Fruit fly (Drosophila melanogaster) whole organism, embryonic: ENCODE measurements around the gene Ns1.
A peak's percentile ranks its signal among the peaks of the same experiment; 100 is the strongest.

ENCODE experiments used
- Adf1 ChIP-seq: fragments of 200-800 bp; sonication (Bioruptor generic); IDR thresholded peaks from 2 replicates; pipeline ENCODE4 v1.3.6; 2022; ENCODE audit warnings: missing biosample characterization, missing genetic modification characterization
- Atf3 ChIP-seq: fragments of 200-800 bp; sonication (Bioruptor generic); optimal IDR thresholded peaks from 3 replicates; lab custom pipeline; 2016; ENCODE audit warnings: missing biosample characterization, missing genetic modification characterization
- CG10267 ChIP-seq: fragments of 200-800 bp; sonication (Bioruptor generic); optimal IDR thresholded peaks from 2 replicates; lab custom pipeline; 2018; ENCODE audit warnings: missing biosample characterization, mild to moderate bottlenecking, missing genetic modification characterization, moderate library complexity
- CG11247 ChIP-seq: fragments of 200-800 bp; sonication (Bioruptor generic); IDR thresholded peaks from 2 replicates; pipeline ENCODE4 v1.3.6; 2022; ENCODE audit warnings: missing biosample characterization, missing genetic modification characterization
- CG12104 ChIP-seq: fragments of 200-800 bp; sonication (Bioruptor generic); optimal IDR thresholded peaks from 3 replicates; lab custom pipeline; 2016; ENCODE audit warnings: missing biosample characterization, missing genetic modification characterization
- CG13624 ChIP-seq: fragments of 200-800 bp; sonication (Bioruptor generic); optimal IDR thresholded peaks from 2 replicates; lab custom pipeline; 2016; ENCODE audit warnings: missing biosample characterization, missing genetic modification characterization
- CG15269 ChIP-seq: fragments of 200-800 bp; sonication (Bioruptor generic); optimal IDR thresholded peaks from 2 replicates; lab custom pipeline; 2018; ENCODE audit warnings: missing biosample characterization, mild to moderate bottlenecking, missing genetic modification characterization, moderate library complexity
- CG16815 ChIP-seq: fragments of 200-800 bp; sonication (Bioruptor generic); optimal IDR thresholded peaks from 3 replicates; lab custom pipeline; 2017; ENCODE audit warnings: missing biosample characterization, mild to moderate bottlenecking, missing genetic modification characterization
- CG16863 ChIP-seq: fragments of 200-800 bp; sonication (Bioruptor generic); optimal IDR thresholded peaks from 3 replicates; lab custom pipeline; 2016; ENCODE audit warnings: missing biosample characterization, missing genetic modification characterization
- CG17359 ChIP-seq: fragments of 200-800 bp; sonication (Bioruptor generic); optimal IDR thresholded peaks from 3 replicates; lab custom pipeline; 2018; ENCODE audit warnings: missing biosample characterization, mild to moderate bottlenecking, missing genetic modification characterization, moderate library complexity
- CG17802 ChIP-seq: fragments of 200-800 bp; sonication (Bioruptor generic); optimal IDR thresholded peaks from 2 replicates; lab custom pipeline; 2018; ENCODE audit warnings: missing biosample characterization, mild to moderate bottlenecking, missing genetic modification characterization, moderate library complexity
- CG2199 ChIP-seq: fragments of 200-800 bp; sonication (Bioruptor generic); IDR thresholded peaks from 3 replicates; pipeline ENCODE4 v1.3.6; 2022; ENCODE audit warnings: missing biosample characterization, missing genetic modification characterization
- CG30020 ChIP-seq: fragments of 200-800 bp; optimal IDR thresholded peaks from 2 replicates; lab custom pipeline; 2019; ENCODE audit warnings: missing biosample characterization, mild to moderate bottlenecking, missing genetic modification characterization, moderate library complexity
- CG31224 ChIP-seq: fragments of 200-800 bp; sonication (Bioruptor generic); IDR thresholded peaks from 2 replicates; pipeline ENCODE4 v1.3.6; 2022; ENCODE audit warnings: missing biosample characterization, missing genetic modification characterization
- CG4617 ChIP-seq: fragments of 200-800 bp; sonication (Bioruptor generic); optimal IDR thresholded peaks from 3 replicates; lab custom pipeline; 2016; ENCODE audit warnings: missing biosample characterization, missing genetic modification characterization, borderline replicate concordance
- CG4730 ChIP-seq: fragments of 200-800 bp; sonication (Bioruptor generic); IDR thresholded peaks from 2 replicates; pipeline ENCODE4 v1.3.6; 2022; ENCODE audit warnings: missing biosample characterization, missing genetic modification characterization
- CG6175 ChIP-seq: fragments of 200-800 bp; sonication (Bioruptor generic); IDR thresholded peaks from 3 replicates; pipeline ENCODE4 v1.3.6; 2022; ENCODE audit warnings: missing biosample characterization, missing genetic modification characterization
- CG6854 ChIP-seq: fragments of 200-800 bp; sonication (Bioruptor generic); optimal IDR thresholded peaks from 3 replicates; lab custom pipeline; 2017; ENCODE audit warnings: missing biosample characterization, mild to moderate bottlenecking, missing genetic modification characterization
- CG7372 ChIP-seq: fragments of 200-800 bp; sonication (Bioruptor generic); IDR thresholded peaks from 2 replicates; pipeline ENCODE4 v1.3.6; 2022; ENCODE audit warnings: missing biosample characterization, missing genetic modification characterization
- CG7928 ChIP-seq: fragments of 200-800 bp; sonication (Bioruptor generic); optimal IDR thresholded peaks from 2 replicates; lab custom pipeline; 2017; ENCODE audit warnings: missing biosample characterization, mild to moderate bottlenecking, missing genetic modification characterization
- CG7963 ChIP-seq: fragments of 200-800 bp; sonication (Bioruptor generic); IDR thresholded peaks from 3 replicates; pipeline ENCODE4 v1.3.6; 2022; ENCODE audit warnings: missing biosample characterization, missing genetic modification characterization; ENCODE audit not compliant: partially characterized antibody
- CG9727 ChIP-seq: fragments of 200-800 bp; sonication (Bioruptor generic); optimal IDR thresholded peaks from 3 replicates; lab custom pipeline; 2017; ENCODE audit warnings: missing biosample characterization, mild to moderate bottlenecking, missing genetic modification characterization
- Camta ChIP-seq: fragments of 200-800 bp; sonication (Bioruptor generic); optimal IDR thresholded peaks from 2 replicates; lab custom pipeline; 2016; ENCODE audit warnings: missing biosample characterization, missing genetic modification characterization
- Dbx ChIP-seq: fragments of 200-800 bp; sonication (Bioruptor generic); IDR thresholded peaks from 3 replicates; pipeline ENCODE4 v1.3.6; 2022; ENCODE audit warnings: missing biosample characterization, missing genetic modification characterization
- Drgx ChIP-seq: fragments of 200-800 bp; sonication (Bioruptor generic); IDR thresholded peaks from 2 replicates; pipeline ENCODE4 v1.3.6; 2022; ENCODE audit warnings: missing biosample characterization, missing genetic modification characterization
- Ets97D ChIP-seq: fragments of 200-800 bp; sonication (Bioruptor generic); optimal IDR thresholded peaks from 3 replicates; lab custom pipeline; 2016; ENCODE audit warnings: missing biosample characterization, missing genetic modification characterization
- Fer2 ChIP-seq: fragments of 200-800 bp; sonication (Bioruptor generic); optimal IDR thresholded peaks from 2 replicates; lab custom pipeline; 2018; ENCODE audit warnings: missing biosample characterization, mild to moderate bottlenecking, missing genetic modification characterization, moderate library complexity
- Fer3 ChIP-seq: fragments of 200-800 bp; sonication (Bioruptor generic); optimal IDR thresholded peaks from 2 replicates; lab custom pipeline; 2018; ENCODE audit warnings: missing biosample characterization, mild to moderate bottlenecking, missing genetic modification characterization, moderate library complexity
- Hmx ChIP-seq: fragments of 200-800 bp; sonication (Bioruptor generic); optimal IDR thresholded peaks from 2 replicates; lab custom pipeline; 2016; ENCODE audit warnings: missing biosample characterization, missing genetic modification characterization
- Hr3 ChIP-seq: fragments of 200-800 bp; sonication (Bioruptor generic); optimal IDR thresholded peaks from 3 replicates; lab custom pipeline; 2016; ENCODE audit warnings: missing biosample characterization, missing genetic modification characterization
- Pdp1 ChIP-seq, 2 experiments: fragments of 200-800 bp; sonication (Bioruptor generic); optimal IDR thresholded peaks; 3 replicates each; lab custom pipeline; 2016; ENCODE audit warnings: missing biosample characterization in 2 of 2, missing genetic modification characterization in 2 of 2, mild to moderate bottlenecking in 1 of 2, moderate library complexity in 1 of 2
- Tbp ChIP-seq: fragments of >200 bp; optimal IDR thresholded peaks from 2 replicates; lab custom pipeline; 2018; ENCODE audit warnings: missing biosample characterization, missing genetic modification characterization
- ab ChIP-seq: fragments of 200-800 bp; sonication (Bioruptor generic); optimal IDR thresholded peaks from 2 replicates; lab custom pipeline; 2016; ENCODE audit warnings: missing biosample characterization, missing genetic modification characterization
- az2 ChIP-seq: fragments of 200-800 bp; sonication (Bioruptor generic); optimal IDR thresholded peaks from 3 replicates; lab custom pipeline; 2016; ENCODE audit warnings: missing biosample characterization, missing genetic modification characterization
- cas ChIP-seq: fragments of 200-800 bp; sonication (Bioruptor generic); IDR thresholded peaks from 2 replicates; pipeline ENCODE4 v1.3.6; 2022; ENCODE audit warnings: missing biosample characterization, missing genetic modification characterization
- crp ChIP-seq, 2 experiments: fragments of 200-800 bp; sonication (Bioruptor generic); optimal IDR thresholded peaks; 2 replicates in 1 of 2; 3 replicates in 1 of 2; lab custom pipeline; 2017; ENCODE audit warnings: missing biosample characterization in 2 of 2, missing genetic modification characterization in 2 of 2, mild to moderate bottlenecking in 1 of 2, moderate library complexity in 1 of 2
- cwo ChIP-seq: fragments of 200-800 bp; sonication (Bioruptor generic); optimal IDR thresholded peaks from 3 replicates; lab custom pipeline; 2017; ENCODE audit warnings: missing biosample characterization, missing genetic modification characterization, mild to moderate bottlenecking, moderate library complexity, missing genetic modification reagents
- dm ChIP-seq: fragments of 200-800 bp; sonication (Bioruptor generic); optimal IDR thresholded peaks from 3 replicates; lab custom pipeline; 2016; ENCODE audit warnings: missing biosample characterization, missing genetic modification characterization
- ems ChIP-seq: fragments of 200-800 bp; sonication (Bioruptor generic); optimal IDR thresholded peaks from 3 replicates; lab custom pipeline; 2016; ENCODE audit warnings: missing biosample characterization, missing genetic modification characterization
- exex ChIP-seq: fragments of 200-800 bp; sonication (Bioruptor generic); optimal IDR thresholded peaks from 4 replicates; lab custom pipeline; 2018; ENCODE audit warnings: missing biosample characterization, mild to moderate bottlenecking, missing genetic modification characterization, moderate library complexity
- grn ChIP-seq: fragments of 200-800 bp; sonication (Bioruptor generic); optimal IDR thresholded peaks from 3 replicates; lab custom pipeline; 2017; ENCODE audit warnings: missing biosample characterization, missing genetic modification characterization
- hth ChIP-seq: fragments of >200 bp; optimal IDR thresholded peaks from 2 replicates; lab custom pipeline; 2017; ENCODE audit warnings: inconsistent platforms
- ind ChIP-seq: fragments of 200-800 bp; sonication (Bioruptor generic); optimal IDR thresholded peaks from 3 replicates; lab custom pipeline; 2016; ENCODE audit warnings: missing biosample characterization, missing genetic modification characterization
- mirr ChIP-seq: fragments of 200-800 bp; sonication (Bioruptor generic); optimal IDR thresholded peaks from 3 replicates; lab custom pipeline; 2018; ENCODE audit warnings: missing biosample characterization, mild to moderate bottlenecking, missing genetic modification characterization
- sc ChIP-seq, 3 experiments: fragments of >200 bp in 2 of 3; fragments of 200-800 bp in 1 of 3; sonication (Bioruptor generic) in 1 of 3; optimal IDR thresholded peaks; 2 replicates in 2 of 3; 3 replicates in 1 of 3; lab custom pipeline; 2017; ENCODE audit warnings: mild to moderate bottlenecking in 1 of 3, missing biosample characterization in 1 of 3, missing genetic modification characterization in 1 of 3, missing genetic modification reagents in 1 of 3
- scrt ChIP-seq: fragments of 200-800 bp; sonication (Bioruptor generic); optimal IDR thresholded peaks from 2 replicates; lab custom pipeline; 2018; ENCODE audit warnings: missing biosample characterization, mild to moderate bottlenecking, missing genetic modification characterization, moderate library complexity
- shn ChIP-seq: fragments of 200-800 bp; sonication (Bioruptor generic); optimal IDR thresholded peaks from 3 replicates; lab custom pipeline; 2016; ENCODE audit warnings: missing biosample characterization, missing genetic modification characterization
- so ChIP-seq: fragments of 200-800 bp; sonication (Bioruptor generic); IDR thresholded peaks from 3 replicates; pipeline ENCODE4 v1.3.6; 2022; ENCODE audit warnings: missing biosample characterization, missing genetic modification characterization
- sr ChIP-seq: fragments of 200-800 bp; sonication (Bioruptor generic); IDR thresholded peaks from 3 replicates; pipeline ENCODE4 v1.3.6; 2022; ENCODE audit warnings: missing biosample characterization, missing genetic modification characterization
- tin ChIP-seq: fragments of 200-800 bp; sonication (Bioruptor generic); optimal IDR thresholded peaks from 3 replicates; lab custom pipeline; 2016; ENCODE audit warnings: missing biosample characterization, missing genetic modification characterization
- usp ChIP-seq: fragments of >200 bp; optimal IDR thresholded peaks from 2 replicates; lab custom pipeline; 2017; ENCODE audit warnings: missing biosample characterization, missing genetic modification characterization

Gene Ns1

dm6 chr3R:17077968-17078417 is 5.5 kb upstream of the Ns1 start (continued):
- TF ChIP-seq CG30020 (tag; lab: Kevin White, UChicago) (no peak), CG15269 (tag; lab: Kevin White, UChicago) (no peak), cas (no peak), Fer2 (no peak), Dbx (peak; percentile 39; the same call in 1 of the 3 replicates), hth (lab: Kevin White, UChicago) (no peak), Hmx (no peak), Ets97D (no peak), CG16815 (GFP tag; lab: Kevin White, UChicago) (no peak), crp (GFP tag; optimal IDR thresholded peaks at IDR 0.05; lab: Kevin White, UChicago) (peak in 1 of 2 experiments; percentile 51), CG13624 (peak; percentile 27), CG2199 (GFP tag; lab: Robert Waterston, UW) (peak; percentile 71; the same call in 1 of the 3 replicates), CG17359 (tag; lab: Kevin White, UChicago) (no peak), CG6854 (GFP tag; lab: Kevin White, UChicago) (no peak), scrt (GFP tag; lab: Kevin White, UChicago) (peak; percentile 23), usp (GFP tag; lab: Kevin White, UChicago) (no peak), CG16863 (GFP tag; lab: Kevin White, UChicago) (no peak), Fer3 (peak; percentile 8), cwo (GFP tag; lab: Kevin White, UChicago) (peak; percentile 79), dm (no peak), shn (GFP tag; lab: Kevin White, UChicago) (no peak), grn (GFP tag; lab: Kevin White, UChicago) (peak; percentile 58), Tbp (GFP tag; lab: Kevin White, UChicago) (no peak), CG4617 (GFP tag; lab: Kevin White, UChicago) (no peak), sc (optimal IDR thresholded peaks at IDR 0.05; lab: Kevin White, UChicago) (no peak), sc (GFP tag; optimal IDR thresholded peaks at IDR 0.05; lab: Kevin White, UChicago) (no peak), CG11247 (GFP tag; lab: Robert Waterston, UW) (no peak), ems (no peak), CG7963 (GFP tag; lab: Robert Waterston, UW) (no peak), CG9727 (GFP tag; lab: Kevin White, UChicago) (no peak), CG6175 (GFP tag; lab: Robert Waterston, UW) (peak; percentile 70; the same call in 1 of the 3 replicates), so (peak; percentile 12; the same call in 1 of the 3 replicates), Adf1 (GFP tag; lab: Robert Waterston, UW) (peak; percentile 61; the same call in 1 of the 2 replicates), tin (GFP tag; lab: Kevin White, UChicago) (no peak), CG4730 (GFP tag; lab: Robert Waterston, UW) (no peak), CG31224 (GFP tag; lab: Robert Waterston, UW) (no peak), sr (GFP tag; lab: Robert Waterston, UW) (peak; percentile 42; the same call in 1 of the 3 replicates), Drgx (GFP tag; lab: Robert Waterston, UW) (no peak), ab (GFP tag; lab: Kevin White, UChicago) (no peak), mirr (GFP tag; lab: Kevin White, UChicago) (peak; percentile 86), ind (GFP tag; lab: Kevin White, UChicago) (no peak), Camta (no peak), Pdp1 (GFP tag; optimal IDR thresholded peaks at IDR 0.05; lab: Kevin White, UChicago) (peak in 1 of 2 experiments; percentile 78), CG10267 (tag; lab: Kevin White, UChicago) (no peak), CG7372 (no peak), CG7928 (GFP tag; lab: Kevin White, UChicago) (no peak), Atf3 (GFP tag; lab: Kevin White, UChicago) (no peak), Hr3 (GFP tag; lab: Kevin White, UChicago) (no peak), exex (peak; percentile 52), az2 (GFP tag; lab: Kevin White, UChicago) (no peak), CG12104 (GFP tag; lab: Kevin White, UChicago) (no peak), CG17802 (tag; lab: Kevin White, UChicago) (no peak)
